Worm (Caenorhabditis elegans): ENCODE measurements around the gene clec-144.

The clec-144 gene

DNA sequence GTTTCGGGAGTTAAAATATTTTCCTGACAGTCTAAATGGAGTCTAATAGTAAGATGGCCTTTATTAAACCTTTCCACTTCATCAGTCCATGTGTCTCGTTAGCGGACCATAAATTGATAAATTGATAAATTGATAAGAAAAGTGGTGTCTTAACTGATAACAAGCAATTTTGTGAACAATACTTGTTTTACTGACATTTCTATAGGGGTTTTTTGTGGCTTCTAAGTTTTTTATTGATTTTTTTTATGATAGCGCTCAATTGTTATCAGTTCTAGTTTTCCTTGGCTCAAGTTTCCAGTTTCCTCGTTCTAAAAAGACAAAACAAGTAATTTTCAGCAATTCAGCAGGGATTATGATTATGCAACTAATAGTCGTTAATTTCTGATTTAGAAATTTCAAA, 29.9 kb downstream of the clec-144 start, which contains the start of gene F43G6.17:
F43G6.17 (plus strand) TSS at position 301 of the 400 bp plus-strand sequence.
- TF ChIP-seq sea-2 (GFP tag; optimal IDR thresholded peaks at IDR 0.05), result no peak
- no peak for TF ChIP-seq nhr-11 (tag; optimal IDR thresholded peaks at IDR 0.05)
- TF ChIP-seq jun-1 (tag; optimal IDR thresholded peaks at IDR 0.05), result no peak
- TF ChIP-seq elt-2 (tag; optimal IDR thresholded peaks at IDR 0.05), result no peak
- TF ChIP-seq ceh-28 (tag; optimal IDR thresholded peaks at IDR 0.05), result no peak
- TF ChIP-seq daf-12 (tag; optimal IDR thresholded peaks at IDR 0.05), result no peak
- TF ChIP-seq ama-1 (optimal IDR thresholded peaks at IDR 0.05), result no peak
- no peak for TF ChIP-seq R02D3.7 (tag; optimal IDR thresholded peaks at IDR 0.05)
- TF ChIP-seq eor-1 (tag; optimal IDR thresholded peaks at IDR 0.05), result no peak
- TF ChIP-seq nhr-28 (tag; optimal IDR thresholded peaks at IDR 0.05), result no peak

- TF ChIP-seq pqm-1 (tag; optimal IDR thresholded peaks at IDR 0.05) (no peak), jun-1 (tag; optimal IDR thresholded peaks at IDR 0.05) (no peak), skn-1 (tag; optimal IDR thresholded peaks at IDR 0.05) (no peak), nhr-23 (tag; optimal IDR thresholded peaks at IDR 0.05) (no peak)
Measured at ce11 chrII:11798737-11799136, 33.6 kb downstream of the clec-144 start, which contains the start of gene hda-5. Gene hda-5 (plus strand): TSS chrII:11799037.

- peak; percentile 90 for TF ChIP-seq pha-4 (tag; optimal IDR thresholded peaks at IDR 0.05)
- peak; percentile 92 for TF ChIP-seq elt-2 (tag; optimal IDR thresholded peaks at IDR 0.05)
- peak; percentile 58 for TF ChIP-seq pqm-1 (tag; optimal IDR thresholded peaks at IDR 0.05)
- TF ChIP-seq nhr-67 (tag; optimal IDR thresholded peaks at IDR 0.05), result no peak
Measured at ce11 chrII:11797194-11797593, 35.2 kb downstream of the clec-144 start.

DNA sequence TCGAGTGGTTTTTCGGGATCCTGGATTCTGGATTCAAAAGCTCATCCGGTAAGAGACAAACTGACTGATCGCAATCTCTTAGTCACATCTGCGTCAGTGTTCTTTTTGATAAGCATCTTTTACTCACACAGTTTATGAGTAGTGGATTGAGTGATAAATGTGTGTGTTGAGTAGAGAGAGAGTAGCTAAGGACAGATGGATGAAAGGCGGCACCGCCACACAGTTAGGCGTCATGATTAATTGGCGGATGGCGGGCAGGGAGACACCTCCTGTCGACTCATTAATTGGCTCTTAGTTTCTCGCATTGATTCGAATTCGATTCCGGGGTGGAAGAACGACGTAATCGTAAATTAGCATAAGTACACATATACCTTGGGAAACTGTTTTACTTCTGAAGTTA, 38.0 kb downstream of the clec-144 start:
- TF ChIP-seq nhr-23 (tag; optimal IDR thresholded peaks at IDR 0.05) (no peak), elt-3 (tag; optimal IDR thresholded peaks at IDR 0.05) (no peak), lin-39 (tag; optimal IDR thresholded peaks at IDR 0.05) (peak; percentile 44), ceh-28 (tag; optimal IDR thresholded peaks at IDR 0.05) (no peak), nhr-43 (tag; optimal IDR thresholded peaks at IDR 0.05; ENCODE audit: poor library complexity, severe bottlenecking) (no peak)

DNA sequence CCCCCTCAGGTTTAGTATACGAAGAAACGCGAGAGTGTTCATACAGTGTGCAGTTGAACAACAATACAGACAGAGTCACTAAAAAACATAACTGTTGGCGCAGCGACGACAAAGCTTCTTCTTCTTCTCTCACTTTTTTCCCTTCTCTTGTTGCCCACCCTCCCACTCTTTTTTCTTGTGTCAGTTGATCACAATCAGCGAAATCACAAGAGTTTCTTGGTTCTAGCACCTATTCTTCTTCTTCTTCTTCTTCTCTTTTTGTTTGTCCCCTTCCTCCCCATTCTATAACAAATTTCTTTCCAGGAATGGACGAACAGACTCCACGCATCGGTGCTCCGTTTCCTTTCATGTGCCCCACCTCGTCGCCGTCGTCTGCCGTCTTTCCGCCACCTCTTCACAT, 41.9 kb downstream of the clec-144 start, which contains the start of gene F43G6.4:
F43G6.4 (plus strand) TSS at position 301 of the 400 bp plus-strand sequence.
- TF ChIP-seq fkh-2 (tag; optimal IDR thresholded peaks at IDR 0.05) (no peak), lin-15B (tag; optimal IDR thresholded peaks at IDR 0.05) (no peak), mml-1 (tag; optimal IDR thresholded peaks at IDR 0.05) (no peak), ceh-82 (tag; optimal IDR thresholded peaks at IDR 0.05) (no peak), nhr-11 (tag; optimal IDR thresholded peaks at IDR 0.05) (no peak), skn-1 (tag; optimal IDR thresholded peaks at IDR 0.05) (no peak), aly-2 (tag; optimal IDR thresholded peaks at IDR 0.05) (no peak)

DNA sequence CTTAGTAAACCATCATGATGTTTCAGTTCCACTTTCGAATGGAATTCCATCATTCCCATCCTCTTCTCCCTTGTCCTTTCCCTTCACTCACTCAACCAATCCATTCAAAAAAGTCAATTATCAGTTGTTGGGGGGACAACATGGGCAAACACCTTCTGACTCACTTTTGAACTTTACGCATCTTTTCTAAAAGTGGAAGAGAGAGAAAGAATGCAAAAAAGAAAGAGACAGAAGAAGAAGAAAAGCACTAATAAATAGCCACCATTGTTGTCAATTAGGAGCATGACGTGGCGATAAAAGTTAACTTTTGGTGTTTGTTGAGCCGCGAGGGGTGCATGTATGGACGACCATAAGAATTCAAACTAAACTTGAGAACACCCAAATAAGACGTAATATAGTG, 44.4 kb downstream of the clec-144 start:
- TF ChIP-seq pha-4 (tag; optimal IDR thresholded peaks at IDR 0.05) (peak; percentile 41), nhr-28 (tag; optimal IDR thresholded peaks at IDR 0.05) (no peak)

ce11 chrII:11782493-11782892, 49.9 kb downstream of the clec-144 start, which contains the start of gene F43G6.16:
Gene F43G6.16 (minus strand): TSS chrII:11782633.
- peak; percentile 55 for TF ChIP-seq pha-4 (tag; optimal IDR thresholded peaks at IDR 0.05)
- no peak for TF ChIP-seq eor-1 (tag; optimal IDR thresholded peaks at IDR 0.05)
- TF ChIP-seq nfya-1 (tag; optimal IDR thresholded peaks at IDR 0.05; ENCODE audit: insufficient read depth), result peak; percentile 21
